Fruit fly (Drosophila melanogaster) whole organism: ENCODE data around the gene Sf3b3.

Experiments
- CG8478 ChIP-seq: fragments of >200 bp; optimal IDR thresholded peaks from 2 replicates; lab custom pipeline; 2018; ENCODE audit warnings: inconsistent platforms
- Dll ChIP-seq: fragments of >200 bp; optimal IDR thresholded peaks from 2 replicates; lab custom pipeline; 2017
- EcR ChIP-seq, 2 experiments: fragments of >200 bp; optimal IDR thresholded peaks; 2 replicates each; lab custom pipeline; 2017; ENCODE audit warnings: missing biosample characterization in 2 of 2, missing genetic modification characterization in 2 of 2, missing genetic modification reagents in 2 of 2
- pan ChIP-seq: fragments of >200 bp; optimal IDR thresholded peaks from 2 replicates; lab custom pipeline; 2017
- psq ChIP-seq: fragments of >200 bp; optimal IDR thresholded peaks from 2 replicates; lab custom pipeline; 2017
- usp ChIP-seq: fragments of >200 bp; optimal IDR thresholded peaks from 2 replicates; lab custom pipeline; 2017; ENCODE audit warnings: missing biosample characterization, missing genetic modification characterization, mixed read lengths

DNA sequence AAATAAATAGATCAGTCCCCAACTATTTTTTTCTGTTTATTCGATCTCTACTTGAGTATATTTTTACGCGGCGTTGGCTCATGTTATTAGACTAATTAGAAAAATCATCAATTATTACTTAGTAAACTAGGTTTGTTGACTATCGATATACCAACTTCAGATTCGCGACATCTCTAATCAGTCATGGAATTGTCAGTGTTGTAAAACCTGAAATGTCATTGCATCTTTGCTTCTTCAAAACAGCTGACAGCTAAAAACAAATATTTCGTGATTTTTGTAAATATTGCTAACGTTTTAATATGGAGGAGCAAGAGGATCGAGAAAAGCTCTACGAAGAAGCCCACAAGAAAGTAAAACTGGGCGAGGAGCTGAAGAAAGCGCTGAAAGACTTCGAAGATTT is 693 bp upstream of the Sf3b3 start, which contains the start of gene CG42553:
- no peak for TF ChIP-seq usp
- TF ChIP-seq Dll (lab: Kevin White, UChicago): no peak
- no peak for TF ChIP-seq EcR (GFP tag; optimal IDR thresholded peaks at IDR 0.05; lab: Kevin White, UChicago)
- no peak for TF ChIP-seq CG8478 (lab: Kevin White, UChicago)
- no peak for TF ChIP-seq psq
- no peak for TF ChIP-seq pan
